Worm (Caenorhabditis elegans) whole organism, L3 larva: ENCODE measurements around the gene gcy-15.
"Not testable (repeated sequence)": the region's sequence is repeated elsewhere in the genome, so short reads cannot be mapped to it uniquely, and the experiment has no call there.

Source experiments
- ceh-16 ChIP-seq: sonication (generic microtip); optimal IDR thresholded peaks from 2 replicates; lab custom pipeline; 2017; ENCODE audit warnings: missing biosample characterization, missing genetic modification characterization
- egl-5 ChIP-seq: fragments of 150-350 bp; optimal IDR thresholded peaks from 2 replicates; lab custom pipeline; 2017; ENCODE audit warnings: missing biosample characterization, missing genetic modification reagents, missing genetic modification characterization, inconsistent platforms
- eor-1 ChIP-seq, 2 experiments: fragments of 150-350 bp; optimal IDR thresholded peaks; 2 replicates each; lab custom pipeline; 2014 to 2018; ENCODE audit warnings: missing biosample characterization in 2 of 2, missing genetic modification characterization in 2 of 2
- mml-1 ChIP-seq: fragments of 150-350 bp; sonication (generic microtip); optimal IDR thresholded peaks from 3 replicates; lab custom pipeline; 2014; ENCODE audit warnings: missing biosample characterization, missing genetic modification characterization
- nhr-12 ChIP-seq: fragments of 150-350 bp; optimal IDR thresholded peaks from 2 replicates; lab custom pipeline; 2014; ENCODE audit warnings: missing biosample characterization, missing genetic modification characterization
- nhr-237 ChIP-seq: fragments of 150-350 bp; optimal IDR thresholded peaks from 2 replicates; lab custom pipeline; 2014; ENCODE audit warnings: missing biosample characterization, missing genetic modification characterization
- nhr-77 ChIP-seq: fragments of 150-350 bp; optimal IDR thresholded peaks from 2 replicates; lab custom pipeline; 2014; ENCODE audit warnings: missing biosample characterization, missing genetic modification characterization
- pqm-1 ChIP-seq: fragments of 150-350 bp; optimal IDR thresholded peaks from 2 replicates; lab custom pipeline; 2017; ENCODE audit warnings: missing biosample characterization, missing genetic modification characterization, inconsistent platforms
- skn-1 ChIP-seq: fragments of 150-350 bp; optimal IDR thresholded peaks from 2 replicates; lab custom pipeline; 2014; ENCODE audit warnings: missing biosample characterization, missing genetic modification characterization
- unc-62 ChIP-seq: fragments of 150-350 bp; sonication (generic microtip); optimal IDR thresholded peaks from 4 replicates; lab custom pipeline; 2014; ENCODE audit warnings: missing biosample characterization, missing genetic modification reagents, missing genetic modification characterization
- zag-1 ChIP-seq: fragments of 150-350 bp; optimal IDR thresholded peaks from 2 replicates; lab custom pipeline; 2014; ENCODE audit warnings: missing biosample characterization, missing genetic modification characterization
- ztf-4 ChIP-seq: fragments of 150-350 bp; optimal IDR thresholded peaks from 2 replicates; lab custom pipeline; 2014; ENCODE audit warnings: missing biosample characterization, missing genetic modification characterization

The gcy-15 gene

ce11 chrII:3145842-3146241, 51.0 kb downstream of the gcy-15 start, which contains the start of gene T10D4.15:
Gene T10D4.15 (plus strand): TSS chrII:3146142.
- TF ChIP-seq pqm-1 (tag; lab: Kevin White, UChicago) (no peak), nhr-77 (no peak), egl-5 (tag; lab: Kevin White, UChicago) (no peak), zag-1 (tag; lab: Kevin White, UChicago) (no peak), eor-1 (tag; optimal IDR thresholded peaks at IDR 0.05; lab: Kevin White, UChicago) (no peak), ceh-16 (tag; lab: Kevin White, UChicago) (no peak), unc-62 (GFP tag; lab: Kevin White, UChicago) (no peak)

- not testable (repeated sequence) for TF ChIP-seq mml-1; nhr-237 (tag; lab: Kevin White, UChicago); nhr-12 (tag; lab: Kevin White, UChicago)
Observed at ce11 chrII:3144552-3144951, 52.3 kb downstream of the gcy-15 start, which contains the start of gene sri-43. Gene sri-43 (minus strand): TSS chrII:3144652.

ce11 chrII:3142855-3143254, 54.0 kb downstream of the gcy-15 start, which contains the start of gene sri-42:
Gene sri-42 (minus strand): TSS chrII:3142955.
- not testable (repeated sequence) for TF ChIP-seq ztf-4, skn-1, zag-1 (tag; lab: Kevin White, UChicago)
